Fruit fly (Drosophila melanogaster): ENCODE results near the gene CG34355.

- TF ChIP-seq CG8478 (optimal IDR thresholded peaks at IDR 0.05) (no peak), CTCF (optimal IDR thresholded peaks at IDR 0.05) (no peak)
These were observed 40.6 kb upstream of the CG34355 start, which contains the start of gene udt for dm6 chr3R:23763015-23763414.
